Fruit fly (Drosophila melanogaster): Measurements from ENCODE around the gene Drgx.

Drgx gene

DNA sequence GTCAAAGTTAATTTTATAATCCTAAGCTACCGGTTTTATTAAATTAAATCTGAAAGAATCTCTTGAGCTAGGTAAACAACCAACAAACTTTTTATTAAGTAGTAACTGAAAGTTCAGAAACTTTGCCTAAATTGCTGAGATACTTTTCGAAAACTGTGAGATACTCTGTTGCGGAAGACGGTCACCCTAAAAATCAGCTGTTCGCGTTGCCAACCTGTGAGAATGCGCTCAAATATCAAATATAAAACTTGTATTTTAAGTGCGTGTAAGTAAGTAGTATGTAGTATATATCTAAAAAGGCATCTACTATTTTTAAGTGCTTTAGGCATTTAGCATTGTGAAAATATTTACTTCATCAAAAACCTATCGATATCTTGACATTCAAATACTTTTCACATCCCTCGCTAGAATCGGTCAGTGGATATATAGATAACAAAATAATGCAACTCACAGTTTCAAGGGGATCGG is 50.4 kb downstream of the Drgx start, which contains the start of the genes CG31955 and CG2818:
Gene CG31955 (minus strand): TSS at position 157 of the 468 bp plus-strand sequence.
Gene CG2818 (plus strand): TSS at position 412 of the 468 bp plus-strand sequence.
- TF ChIP-seq noc (tag; optimal IDR thresholded peaks at IDR 0.05) = no peak

DNA sequence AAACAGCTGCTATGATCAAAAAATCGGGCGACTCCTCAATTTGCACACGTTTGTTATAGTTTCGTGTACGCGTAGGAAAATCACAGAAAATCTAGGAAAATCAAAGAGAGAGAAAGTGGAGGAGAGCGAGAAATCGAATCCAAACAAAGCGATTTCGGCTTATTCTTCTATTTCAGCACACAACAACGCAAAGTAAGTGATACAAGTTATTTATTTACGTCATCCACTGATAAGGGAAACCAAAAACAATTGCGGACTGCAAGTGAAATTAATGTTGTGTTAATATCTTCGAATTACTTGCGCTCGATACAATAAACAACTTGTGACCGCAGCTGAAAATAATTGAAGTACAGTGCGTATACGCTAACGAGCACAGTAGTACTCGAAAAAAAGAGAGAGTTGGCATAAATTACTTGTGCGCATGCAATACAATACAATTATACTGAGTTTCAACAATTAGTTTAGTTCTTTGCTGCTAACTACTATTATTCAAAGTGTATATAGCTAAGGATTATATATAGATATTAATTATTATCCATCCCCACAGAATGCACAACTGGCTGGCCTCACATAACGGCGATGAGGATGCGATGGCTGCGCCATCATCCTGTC is 51.1 kb downstream of the Drgx start:
- no peak for TF ChIP-seq noc (tag; optimal IDR thresholded peaks at IDR 0.05)

DNA sequence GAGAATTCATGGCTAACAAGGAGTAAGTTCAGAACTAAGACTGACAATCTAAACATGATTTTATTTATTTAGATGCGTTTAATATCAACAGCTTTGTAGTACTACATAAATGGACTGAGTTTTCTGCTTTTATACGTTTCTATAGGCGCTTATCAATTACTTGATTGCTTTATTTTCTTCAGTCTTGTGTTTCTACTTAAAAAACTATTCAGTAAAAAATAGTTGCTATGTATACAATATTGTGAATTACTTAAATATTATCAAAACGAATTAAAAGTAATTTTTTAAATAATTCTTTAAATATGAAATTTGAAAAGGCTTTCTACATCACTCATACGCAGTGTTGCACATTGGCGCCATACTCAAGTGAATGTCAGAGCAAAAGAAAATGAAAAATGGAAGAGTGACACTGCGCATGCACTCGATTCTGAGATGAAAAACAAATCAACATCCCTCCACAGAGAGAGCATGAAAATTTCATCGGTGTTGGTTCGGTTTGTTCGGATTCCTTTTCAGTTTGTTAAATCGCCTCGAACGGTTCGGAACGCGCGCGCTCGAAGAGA is 55.2 kb downstream of the Drgx start, which contains the start of the genes lectin-24A and Shaw:
Gene lectin-24A (minus strand): TSS at position 101 of the 563 bp plus-strand sequence.
Gene Shaw (plus strand): TSS at position 513 of the 563 bp plus-strand sequence.
- TF ChIP-seq noc (tag; optimal IDR thresholded peaks at IDR 0.05) = no peak

DNA sequence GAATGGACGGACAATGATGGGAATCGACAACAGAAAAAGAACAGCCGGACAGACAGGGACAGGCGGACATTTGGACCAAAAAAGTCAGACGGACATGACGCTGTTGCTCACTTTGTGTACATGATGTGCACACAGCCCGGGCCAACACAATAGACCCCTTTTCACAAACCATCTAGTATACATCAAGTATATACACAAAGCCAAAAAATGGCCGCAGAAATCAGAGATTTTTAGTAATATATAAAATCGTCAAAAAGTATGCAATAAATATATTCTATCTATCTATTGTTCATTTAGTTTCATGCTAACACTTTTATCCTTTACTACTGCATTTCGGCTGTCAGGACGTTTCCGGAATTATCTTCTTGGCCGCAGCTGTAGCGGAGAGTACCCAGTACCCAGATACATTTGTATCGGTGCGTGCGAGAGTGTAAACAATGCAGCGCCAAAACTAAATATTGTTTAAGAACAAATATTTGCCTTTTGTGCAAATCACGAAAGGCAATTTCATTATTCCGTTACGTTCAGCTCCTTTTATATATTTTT is 56.9 kb downstream of the Drgx start:
- TF ChIP-seq noc (tag; optimal IDR thresholded peaks at IDR 0.05) = no peak

DNA sequence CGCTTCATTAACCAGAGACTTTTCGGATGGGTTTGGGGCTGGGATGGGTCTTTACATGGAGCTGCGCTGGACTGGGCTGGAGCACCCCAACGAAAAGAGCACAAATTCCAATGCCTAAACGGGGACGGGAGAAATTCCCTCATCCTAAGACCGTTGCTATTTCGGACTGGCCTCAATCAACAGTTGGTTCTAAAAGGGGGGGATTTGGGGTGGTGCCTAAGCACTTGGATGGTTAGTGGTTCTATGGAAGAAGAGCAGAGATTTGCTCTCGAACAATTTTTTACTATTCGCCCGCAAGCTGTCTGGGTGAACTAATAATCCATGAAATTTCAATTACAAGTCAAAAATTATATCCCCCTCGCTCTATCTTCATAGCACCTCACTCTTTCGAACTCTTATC is 67.1 kb downstream of the Drgx start:
- TF ChIP-seq noc (tag; optimal IDR thresholded peaks at IDR 0.05) = no peak

DNA sequence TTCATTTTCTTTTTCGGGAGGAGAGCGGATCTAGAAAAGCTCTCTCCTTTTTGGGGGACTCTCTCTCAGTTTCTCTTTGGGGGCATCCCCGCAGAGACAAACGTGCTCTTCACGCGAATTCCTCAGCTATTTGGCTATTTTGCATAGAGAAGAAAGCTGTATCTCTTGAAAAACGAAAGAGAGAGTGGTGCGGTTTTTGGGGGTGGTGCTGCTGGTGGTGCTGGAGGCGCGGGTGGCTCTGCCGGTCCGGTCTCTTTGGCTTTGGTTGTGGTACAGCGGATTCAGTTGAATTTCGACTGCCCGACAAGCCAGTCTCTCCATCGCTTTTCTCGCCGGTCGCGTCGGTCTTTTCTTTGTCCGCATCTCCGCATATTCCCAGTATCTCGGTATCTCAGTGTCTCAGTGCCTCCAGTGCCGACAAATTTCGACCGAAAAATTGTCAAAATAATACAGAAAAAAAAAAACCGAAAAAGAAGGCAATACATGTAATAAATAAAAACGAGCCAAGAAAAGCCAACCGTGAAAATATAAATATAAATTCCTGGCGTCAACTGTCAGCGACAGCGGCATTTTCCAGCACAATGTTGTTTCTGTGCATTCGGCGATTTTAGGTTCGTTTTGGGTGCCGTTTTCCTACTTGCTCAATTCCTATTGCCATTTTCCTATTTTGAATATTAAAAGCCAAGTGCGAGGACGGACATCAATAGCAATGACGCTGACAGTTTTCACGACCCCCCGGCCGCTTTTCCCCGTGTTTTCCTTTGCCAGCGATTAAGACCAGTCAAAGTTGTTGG is 67.8 kb downstream of the Drgx start, which contains the start of gene CG10019:
Gene CG10019 (plus strand): TSS at position 285 of the 794 bp plus-strand sequence.
- TF ChIP-seq noc (tag; optimal IDR thresholded peaks at IDR 0.05) = no peak

DNA sequence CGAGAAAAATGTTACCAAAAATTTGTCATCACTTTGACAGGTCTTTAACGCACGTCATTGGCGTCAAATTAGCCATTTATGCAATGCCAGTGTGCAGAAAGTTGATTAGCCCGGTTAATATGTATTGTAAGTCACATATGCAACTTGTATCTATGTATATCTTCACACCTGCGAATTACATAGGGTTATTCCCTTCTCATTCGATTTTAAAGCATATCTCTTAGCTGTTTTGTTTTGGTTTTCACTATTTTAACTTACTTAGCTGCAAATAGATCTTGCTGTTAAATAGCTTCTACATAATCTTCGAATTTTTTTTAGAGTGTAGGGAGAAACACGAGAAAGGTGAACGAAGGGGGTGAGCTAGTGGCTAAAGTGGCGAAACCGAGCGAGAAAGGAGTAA is 68.5 kb downstream of the Drgx start:
- no peak for TF ChIP-seq noc (tag; optimal IDR thresholded peaks at IDR 0.05)

DNA sequence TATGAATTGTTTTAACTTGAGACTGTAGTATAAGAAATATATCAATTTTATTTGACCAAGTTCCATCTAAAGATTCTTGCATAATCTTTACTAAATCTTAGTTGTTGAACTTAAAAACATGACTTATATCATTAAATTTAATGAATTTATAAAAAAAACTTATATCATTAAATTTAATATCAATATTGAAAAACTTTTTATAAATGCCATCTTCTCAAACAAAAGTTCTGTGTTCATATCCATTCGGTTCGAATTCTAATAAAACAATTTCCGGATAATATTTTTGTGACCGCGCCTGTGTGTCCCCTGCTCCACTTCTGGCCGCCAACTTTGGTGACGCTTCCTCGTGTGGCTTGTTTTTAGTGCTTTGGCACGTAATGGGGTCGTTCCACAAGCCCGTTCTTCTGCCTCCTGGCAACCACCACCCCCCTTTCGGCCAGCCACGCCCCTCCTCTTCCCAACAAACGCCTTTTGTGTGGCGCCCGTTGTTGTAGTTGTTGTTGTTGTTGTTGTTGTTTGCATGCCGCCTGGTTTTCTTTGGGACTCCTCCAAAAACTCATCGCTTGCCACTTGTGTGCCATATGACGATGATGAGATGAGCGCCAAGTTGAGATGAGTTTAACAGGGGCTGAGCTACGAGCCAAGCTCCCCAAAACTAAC is 74.6 kb downstream of the Drgx start:
- no peak for TF ChIP-seq noc (tag; optimal IDR thresholded peaks at IDR 0.05)

DNA sequence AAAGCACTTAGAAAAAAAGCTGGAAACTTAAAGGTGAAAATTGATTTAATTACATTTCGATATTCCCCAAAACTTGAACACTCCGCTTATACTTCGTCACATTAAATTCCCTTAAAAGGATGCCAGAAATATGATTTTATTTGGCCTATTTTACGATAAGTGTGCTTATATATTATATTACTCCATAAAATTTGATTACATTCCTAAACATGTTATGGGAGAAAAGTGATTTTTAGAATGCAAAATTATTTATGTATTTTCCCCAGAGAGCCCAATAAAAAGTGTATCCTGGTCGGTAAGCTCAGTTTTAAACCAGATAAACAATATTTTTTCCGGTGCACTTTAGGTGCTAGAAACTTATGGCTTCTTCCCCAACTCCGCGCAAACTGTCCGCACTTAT is 75.1 kb downstream of the Drgx start:
- TF ChIP-seq noc (tag; optimal IDR thresholded peaks at IDR 0.05) = no peak

DNA sequence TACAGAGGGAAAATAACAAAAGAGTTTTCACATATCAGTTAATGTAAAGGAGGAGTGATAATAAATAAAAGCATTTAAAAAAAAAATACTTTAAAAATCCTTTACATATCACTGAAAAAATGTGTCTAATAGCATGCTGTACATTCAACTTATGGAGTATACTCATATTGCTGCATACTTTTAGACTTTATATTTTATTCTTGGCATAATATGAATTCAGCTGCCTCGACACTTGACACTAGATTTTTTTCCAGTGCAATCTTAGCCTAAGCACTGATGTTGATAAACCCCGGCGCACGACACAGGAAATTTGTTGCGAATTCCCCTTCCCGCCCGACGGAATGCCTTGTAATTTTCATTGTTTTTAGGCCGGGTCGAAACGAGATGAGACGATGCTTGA is 77.9 kb downstream of the Drgx start:
- TF ChIP-seq noc (tag; optimal IDR thresholded peaks at IDR 0.05) = no peak

All from whole organism, larva.